Fruit fly (Drosophila melanogaster) whole organism, embryonic: Measurements from ENCODE around the gene Coa8.

ENCODE experiments used
- BEAF-32 ChIP-seq: fragments of 200-800 bp; sonication (Bioruptor generic); optimal IDR thresholded peaks from 3 replicates; lab custom pipeline; 2017; ENCODE audit warnings: missing biosample characterization, missing genetic modification characterization, mild to moderate bottlenecking, moderate library complexity, missing genetic modification reagents
- Bgb ChIP-seq: fragments of 200-800 bp; sonication (Bioruptor generic); IDR thresholded peaks from 2 replicates; pipeline ENCODE4 v1.3.6; 2022; ENCODE audit warnings: missing biosample characterization, missing genetic modification characterization; ENCODE audit not compliant: partially characterized antibody
- CG10267 ChIP-seq: fragments of 200-800 bp; sonication (Bioruptor generic); optimal IDR thresholded peaks from 2 replicates; lab custom pipeline; 2018; ENCODE audit warnings: missing biosample characterization, mild to moderate bottlenecking, missing genetic modification characterization, moderate library complexity
- CG11247 ChIP-seq: fragments of 200-800 bp; sonication (Bioruptor generic); IDR thresholded peaks from 2 replicates; pipeline ENCODE4 v1.3.6; 2022; ENCODE audit warnings: missing biosample characterization, missing genetic modification characterization
- CG13287 ChIP-seq: fragments of 200-800 bp; sonication (Bioruptor generic); IDR thresholded peaks from 2 replicates; pipeline ENCODE4 v1.3.6; 2022; ENCODE audit warnings: missing biosample characterization, missing genetic modification characterization; ENCODE audit not compliant: partially characterized antibody
- CG14441 ChIP-seq: fragments of 200-800 bp; sonication (Bioruptor generic); IDR thresholded peaks from 2 replicates; pipeline ENCODE4 v1.3.6; 2022; ENCODE audit warnings: missing biosample characterization, missing genetic modification characterization
- CG14710 ChIP-seq: fragments of 200-800 bp; sonication (Bioruptor generic); optimal IDR thresholded peaks from 3 replicates; lab custom pipeline; 2019; ENCODE audit warnings: missing biosample characterization, mild to moderate bottlenecking, missing genetic modification characterization, moderate library complexity
- CG17186 ChIP-seq: fragments of 200-800 bp; sonication (Bioruptor generic); optimal IDR thresholded peaks from 3 replicates; lab custom pipeline; 2017; ENCODE audit warnings: missing biosample characterization, missing genetic modification reagents, missing genetic modification characterization
- CG17385 ChIP-seq: fragments of 200-800 bp; sonication (Bioruptor generic); optimal IDR thresholded peaks from 3 replicates; lab custom pipeline; 2018; ENCODE audit warnings: missing biosample characterization, mild to moderate bottlenecking, missing genetic modification characterization
- CG2116 ChIP-seq: fragments of 200-800 bp; sonication (Bioruptor generic); optimal IDR thresholded peaks from 3 replicates; lab custom pipeline; 2018; ENCODE audit warnings: missing biosample characterization, mild to moderate bottlenecking, missing genetic modification characterization
- CG2202 ChIP-seq: fragments of 200-800 bp; sonication (Bioruptor generic); optimal IDR thresholded peaks from 2 replicates; lab custom pipeline; 2018; ENCODE audit warnings: missing biosample characterization, mild to moderate bottlenecking, missing genetic modification characterization
- CG30431 ChIP-seq: fragments of 200-800 bp; sonication (Bioruptor generic); optimal IDR thresholded peaks from 2 replicates; lab custom pipeline; 2017; ENCODE audit warnings: missing biosample characterization, missing genetic modification characterization
- CG3163 ChIP-seq: fragments of 200-800 bp; sonication (Bioruptor generic); optimal IDR thresholded peaks from 3 replicates; lab custom pipeline; 2016; ENCODE audit warnings: missing biosample characterization, missing genetic modification characterization
- CG32772 ChIP-seq: fragments of 200-800 bp; sonication (Bioruptor generic); IDR thresholded peaks from 2 replicates; pipeline ENCODE4 v1.3.6; 2022; ENCODE audit warnings: missing biosample characterization, missing genetic modification characterization
- CG34224 ChIP-seq: fragments of 200-800 bp; sonication (Bioruptor generic); IDR thresholded peaks from 3 replicates; pipeline ENCODE4 v1.3.6; 2022; ENCODE audit warnings: missing biosample characterization, missing genetic modification characterization; ENCODE audit not compliant: partially characterized antibody
- CG4617 ChIP-seq: fragments of 200-800 bp; sonication (Bioruptor generic); optimal IDR thresholded peaks from 3 replicates; lab custom pipeline; 2016; ENCODE audit warnings: missing biosample characterization, missing genetic modification characterization, borderline replicate concordance
- CG6175 ChIP-seq: fragments of 200-800 bp; sonication (Bioruptor generic); IDR thresholded peaks from 3 replicates; pipeline ENCODE4 v1.3.6; 2022; ENCODE audit warnings: missing biosample characterization, missing genetic modification characterization
- CG6791 ChIP-seq: fragments of 200-800 bp; sonication (Bioruptor generic); IDR thresholded peaks from 3 replicates; pipeline ENCODE4 v1.3.6; 2022; ENCODE audit warnings: missing biosample characterization, missing genetic modification characterization; ENCODE audit not compliant: partially characterized antibody
- CG9727 ChIP-seq: fragments of 200-800 bp; sonication (Bioruptor generic); optimal IDR thresholded peaks from 3 replicates; lab custom pipeline; 2017; ENCODE audit warnings: missing biosample characterization, mild to moderate bottlenecking, missing genetic modification characterization
- Dbx ChIP-seq: fragments of 200-800 bp; sonication (Bioruptor generic); IDR thresholded peaks from 3 replicates; pipeline ENCODE4 v1.3.6; 2022; ENCODE audit warnings: missing biosample characterization, missing genetic modification characterization
- Dll ChIP-seq: fragments of 200-800 bp; sonication (Bioruptor generic); IDR thresholded peaks from 4 replicates; pipeline ENCODE4 v1.3.6; 2022; ENCODE audit warnings: missing biosample characterization, missing genetic modification characterization; ENCODE audit not compliant: partially characterized antibody
- Dp ChIP-seq: fragments of 200-800 bp; sonication (Bioruptor generic); optimal IDR thresholded peaks from 2 replicates; lab custom pipeline; 2018; ENCODE audit warnings: missing biosample characterization, mild to moderate bottlenecking, missing genetic modification characterization, moderate library complexity
- Dref ChIP-seq: fragments of 200-800 bp; sonication (Bioruptor generic); IDR thresholded peaks from 2 replicates; pipeline ENCODE4 v1.3.6; 2022; ENCODE audit warnings: missing biosample characterization, missing genetic modification characterization
- E2f2 ChIP-seq: fragments of 200-800 bp; sonication (Bioruptor generic); IDR thresholded peaks from 2 replicates; pipeline ENCODE4 v1.3.6; 2022; ENCODE audit warnings: missing biosample characterization, missing genetic modification characterization
- HLH4C ChIP-seq: fragments of 200-800 bp; sonication (Bioruptor generic); IDR thresholded peaks from 3 replicates; pipeline ENCODE4 v1.3.6; 2022; ENCODE audit warnings: missing biosample characterization, missing genetic modification characterization; ENCODE audit not compliant: partially characterized antibody
- MESR4 ChIP-seq: fragments of 200-800 bp; sonication (Bioruptor generic); optimal IDR thresholded peaks from 2 replicates; lab custom pipeline; 2018; ENCODE audit warnings: missing biosample characterization, mild to moderate bottlenecking, missing genetic modification characterization, moderate library complexity
- Med ChIP-seq: fragments of 200-800 bp; sonication (Bioruptor generic); peaks from one replicate; lab custom pipeline; 2016; ENCODE audit warnings: missing biosample characterization, missing genetic modification characterization, mild to moderate bottlenecking, inconsistent platforms, moderate library complexity
- Sry-δ ChIP-seq: fragments of 200-800 bp; sonication (Bioruptor generic); optimal IDR thresholded peaks from 2 replicates; lab custom pipeline; 2016; ENCODE audit warnings: missing biosample characterization, missing genetic modification characterization
- ap ChIP-seq: fragments of 200-800 bp; sonication (Bioruptor generic); IDR thresholded peaks from 2 replicates; pipeline ENCODE4 v1.3.6; 2022; ENCODE audit warnings: missing biosample characterization, missing genetic modification characterization
- bsh ChIP-seq, 2 experiments: fragments of 200-800 bp; sonication (Bioruptor generic); optimal IDR thresholded peaks; 2 replicates each; lab custom pipeline; 2017 to 2018; ENCODE audit warnings: mild to moderate bottlenecking in 2 of 2, missing biosample characterization in 2 of 2, missing genetic modification characterization in 2 of 2, moderate library complexity in 1 of 2
- caup ChIP-seq: fragments of 200-800 bp; sonication (Bioruptor generic); optimal IDR thresholded peaks from 3 replicates; lab custom pipeline; 2017; ENCODE audit warnings: missing biosample characterization, mild to moderate bottlenecking, missing genetic modification characterization, moderate library complexity; ENCODE audit not compliant: severe bottlenecking
- cg ChIP-seq: fragments of 200-800 bp; sonication (Bioruptor generic); optimal IDR thresholded peaks from 3 replicates; lab custom pipeline; 2019; ENCODE audit warnings: missing biosample characterization, mild to moderate bottlenecking, missing genetic modification characterization, moderate library complexity
- gfzf ChIP-seq: fragments of 200-800 bp; sonication (Bioruptor generic); optimal IDR thresholded peaks from 2 replicates; lab custom pipeline; 2016; ENCODE audit warnings: missing biosample characterization, mild to moderate bottlenecking, missing genetic modification characterization, moderate library complexity
- hb ChIP-seq: fragments of 200-800 bp; sonication (Bioruptor generic); IDR thresholded peaks from 3 replicates; pipeline ENCODE4 v1.3.6; 2022; ENCODE audit warnings: missing biosample characterization, missing genetic modification characterization; ENCODE audit not compliant: partially characterized antibody
- hbn ChIP-seq: fragments of 200-800 bp; sonication (Bioruptor generic); IDR thresholded peaks from 2 replicates; pipeline ENCODE4 v1.3.6; 2022; ENCODE audit warnings: missing biosample characterization, missing genetic modification characterization; ENCODE audit not compliant: partially characterized antibody
- hth ChIP-seq: fragments of >200 bp; optimal IDR thresholded peaks from 2 replicates; lab custom pipeline; 2017; ENCODE audit warnings: inconsistent platforms
- ind ChIP-seq: fragments of 200-800 bp; sonication (Bioruptor generic); optimal IDR thresholded peaks from 3 replicates; lab custom pipeline; 2016; ENCODE audit warnings: missing biosample characterization, missing genetic modification characterization
- pzg ChIP-seq: fragments of 200-800 bp; sonication (Bioruptor generic); optimal IDR thresholded peaks from 3 replicates; lab custom pipeline; 2018; ENCODE audit warnings: missing biosample characterization, mild to moderate bottlenecking, missing genetic modification characterization, moderate library complexity
- sc ChIP-seq, 3 experiments: fragments of >200 bp in 2 of 3; fragments of 200-800 bp in 1 of 3; sonication (Bioruptor generic) in 1 of 3; optimal IDR thresholded peaks; 2 replicates in 2 of 3; 3 replicates in 1 of 3; lab custom pipeline; 2017; ENCODE audit warnings: mild to moderate bottlenecking in 1 of 3, missing biosample characterization in 1 of 3, missing genetic modification characterization in 1 of 3, missing genetic modification reagents in 1 of 3
- sens-2 ChIP-seq: fragments of 200-800 bp; sonication (Bioruptor generic); IDR thresholded peaks from 2 replicates; pipeline ENCODE4 v1.3.6; 2022; ENCODE audit warnings: missing biosample characterization, missing genetic modification characterization
- sna ChIP-seq: fragments of 200-800 bp; sonication (Bioruptor generic); IDR thresholded peaks from 2 replicates; pipeline ENCODE4 v1.3.6; 2022; ENCODE audit warnings: missing biosample characterization, missing genetic modification characterization; ENCODE audit not compliant: partially characterized antibody
- stwl ChIP-seq: fragments of 200-800 bp; sonication (Bioruptor generic); optimal IDR thresholded peaks from 3 replicates; lab custom pipeline; 2018; ENCODE audit warnings: missing biosample characterization, mild to moderate bottlenecking, missing genetic modification characterization, moderate library complexity
- tup ChIP-seq: fragments of 200-800 bp; sonication (Bioruptor generic); optimal IDR thresholded peaks from 2 replicates; lab custom pipeline; 2016; ENCODE audit warnings: missing biosample characterization, mild to moderate bottlenecking, missing genetic modification characterization, moderate library complexity
- unc-4 ChIP-seq: fragments of 200-800 bp; sonication (Bioruptor generic); IDR thresholded peaks from 2 replicates; pipeline ENCODE4 v1.3.6; 2022; ENCODE audit warnings: missing biosample characterization, missing genetic modification characterization; ENCODE audit not compliant: partially characterized antibody
- zen2 ChIP-seq: fragments of 200-800 bp; sonication (Bioruptor generic); IDR thresholded peaks from 3 replicates; pipeline ENCODE4 v1.3.6; 2022; ENCODE audit warnings: missing biosample characterization, missing genetic modification characterization; ENCODE audit not compliant: partially characterized antibody

The Coa8 gene

dm6 chrX:1861620-1862184 is 18.4 kb upstream of the Coa8 start, which contains the start of gene deltaCOP (continued):
- peak; percentile 79 for TF ChIP-seq CG11247 (GFP tag; lab: Robert Waterston, UW)
- TF ChIP-seq bsh (GFP tag; optimal IDR thresholded peaks at IDR 0.05; lab: Kevin White, UChicago), result peak; percentile 33 to 76
- peak; percentile 86 for TF ChIP-seq caup
- TF ChIP-seq CG17385 (GFP tag; lab: Kevin White, UChicago), result peak; percentile 69
- TF ChIP-seq CG32772 (GFP tag; lab: Robert Waterston, UW), result peak; percentile 87
- no peak for TF ChIP-seq sna (GFP tag; lab: Robert Waterston, UW)
- peak; percentile 65 for TF ChIP-seq cg (GFP tag; lab: Kevin White, UChicago)
- TF ChIP-seq CG14710 (tag; lab: Kevin White, UChicago), result peak; percentile 64
- TF ChIP-seq CG17186 (GFP tag; lab: Kevin White, UChicago), result peak; percentile 21
- peak; percentile 61 for TF ChIP-seq tup (GFP tag; lab: Kevin White, UChicago)
- peak; percentile 46 for TF ChIP-seq CG30431 (GFP tag; lab: Kevin White, UChicago)
- peak; percentile 79 for TF ChIP-seq CG6175
- TF ChIP-seq CG14441 (GFP tag; lab: Robert Waterston, UW), result peak; percentile 75

- TF ChIP-seq hbn (GFP tag; lab: Robert Waterston, UW), result peak; percentile 29; the same call in 1 of the 2 replicates
- peak; percentile 24 for TF ChIP-seq CG10267
- peak; percentile 3 for TF ChIP-seq gfzf (GFP tag; lab: Kevin White, UChicago)
- TF ChIP-seq ind, result no peak
- TF ChIP-seq CG4617, result peak; percentile 17
- TF ChIP-seq BEAF-32 (GFP tag; lab: Kevin White, UChicago), result peak; percentile 23
- peak; percentile 75 for TF ChIP-seq Dref (GFP tag; lab: Robert Waterston, UW)
- TF ChIP-seq Med (GFP tag; lab: Kevin White, UChicago), result peak; percentile 8
- peak; percentile 31; the same call in 1 of the 3 replicates for TF ChIP-seq HLH4C (GFP tag; lab: Robert Waterston, UW)
- peak; percentile 58 for TF ChIP-seq MESR4
- TF ChIP-seq CG13287 (GFP tag; lab: Robert Waterston, UW), result peak; percentile 55; the same call in 1 of the 2 replicates
- TF ChIP-seq unc-4, result peak; percentile 50; the same call in 1 of the 2 replicates
- no peak for TF ChIP-seq CG2202
- peak; percentile 78 for TF ChIP-seq E2f2 (GFP tag; lab: Robert Waterston, UW)
- TF ChIP-seq zen2 (GFP tag; lab: Robert Waterston, UW), result 0 out of 3 replicates have a peak, but pooled peaks have one; percentile 22
- TF ChIP-seq CG6791 (GFP tag; lab: Robert Waterston, UW), result peak; percentile 46; the same call in 1 of the 3 replicates
- no peak for TF ChIP-seq CG3163 (GFP tag; lab: Kevin White, UChicago)
- TF ChIP-seq hb, result no peak
- TF ChIP-seq Dp, result peak; percentile 71
- TF ChIP-seq sna (GFP tag; lab: Robert Waterston, UW), result 0 out of 2 replicates have a peak, but pooled peaks have one; percentile 37
- TF ChIP-seq hth (lab: Kevin White, UChicago), result no peak
- TF ChIP-seq Dbx (GFP tag; lab: Robert Waterston, UW), result no peak
- peak; percentile 30 for TF ChIP-seq Sry-δ (GFP tag; lab: Kevin White, UChicago)
- no peak for TF ChIP-seq CG17186 (GFP tag; lab: Kevin White, UChicago)
- peak; percentile 25; the same call in 1 of the 2 replicates for TF ChIP-seq Bgb (GFP tag; lab: Robert Waterston, UW)
- no peak for TF ChIP-seq sc (optimal IDR thresholded peaks at IDR 0.05; lab: Kevin White, UChicago)
- TF ChIP-seq sc (GFP tag; optimal IDR thresholded peaks at IDR 0.05; lab: Kevin White, UChicago), result no peak
- no peak for TF ChIP-seq ap
- no peak for TF ChIP-seq sens-2 (GFP tag; lab: Robert Waterston, UW)
- TF ChIP-seq stwl, result peak; percentile 12
- TF ChIP-seq pzg (GFP tag; lab: Kevin White, UChicago), result peak; percentile 41
- TF ChIP-seq CG2116 (GFP tag; lab: Kevin White, UChicago), result peak; percentile 38
- 0 out of 4 replicates have a peak, but pooled peaks have one; percentile 51 for TF ChIP-seq Dll (GFP tag; lab: Robert Waterston, UW)
- no peak for TF ChIP-seq CG9727 (GFP tag; lab: Kevin White, UChicago)
- TF ChIP-seq CG34224 (GFP tag; lab: Robert Waterston, UW), result peak; percentile 56; the same call in 2 of the 3 replicates
Observed at dm6 chrX:1865673-1866072, 14.4 kb upstream of the Coa8 start, which contains the start of the genes Gcna and MED18. Gene Gcna, minus strand, starts transcription at chrX:1865835. Gene MED18, plus strand, starts transcription at chrX:1865909.
